Worm (Caenorhabditis elegans) whole organism, young adult: Measurements from ENCODE around the gene otpl-4.

Experiments used
- C06A6.2 ChIP-seq: fragments of 200-800 bp; sonication (Bioruptor generic); conservative IDR thresholded peaks from 2 replicates; pipeline ENCODE4 v1.3.6; 2022; ENCODE audit warnings: missing genetic modification characterization, missing compliant biosample characterization
- C17E4.6 ChIP-seq: fragments of 200-800 bp; sonication (Bioruptor generic); IDR thresholded peaks from 2 replicates; pipeline ENCODE4 v1.3.6; 2022; ENCODE audit warnings: missing genetic modification reagents, missing genetic modification characterization, missing compliant biosample characterization
- F10E7.11 ChIP-seq: sonication (generic microtip); optimal IDR thresholded peaks from 2 replicates; lab custom pipeline; 2017; ENCODE audit warnings: mild to moderate bottlenecking, missing genetic modification characterization, moderate library complexity, missing compliant biosample characterization
- F33H1.4 ChIP-seq: fragments of 200-800 bp; sonication (Bioruptor generic); IDR thresholded peaks from 2 replicates; pipeline ENCODE4 v1.3.6; 2022; ENCODE audit warnings: missing genetic modification reagents, missing genetic modification characterization, missing compliant biosample characterization
- F55B11.4 ChIP-seq: sonication (generic microtip); optimal IDR thresholded peaks from 2 replicates; lab custom pipeline; 2016; ENCODE audit warnings: missing compliant biosample characterization, missing genetic modification characterization, borderline replicate concordance; ENCODE audit not compliant: insufficient read depth
- F57A8.1 ChIP-seq: fragments of 200-800 bp; sonication (Bioruptor generic); optimal IDR thresholded peaks from 2 replicates; lab custom pipeline; 2018; ENCODE audit warnings: mild to moderate bottlenecking, missing genetic modification characterization, moderate library complexity, missing compliant biosample characterization
- F57C9.4 ChIP-seq: sonication (generic microtip); optimal IDR thresholded peaks from 2 replicates; lab custom pipeline; 2017; ENCODE audit warnings: mild to moderate bottlenecking, missing genetic modification characterization, missing compliant biosample characterization
- T07F8.4 ChIP-seq: sonication (generic microtip); optimal IDR thresholded peaks from 2 replicates; lab custom pipeline; 2016; ENCODE audit warnings: mild to moderate bottlenecking, missing genetic modification characterization, moderate library complexity, missing compliant biosample characterization
- Y56A3A.18 ChIP-seq: fragments of 200-800 bp; sonication (Bioruptor generic); IDR thresholded peaks from 2 replicates; pipeline ENCODE4 v1.3.6; 2022; ENCODE audit warnings: missing genetic modification reagents, missing genetic modification characterization, missing compliant biosample characterization
- atf-7 ChIP-seq: sonication (generic microtip); optimal IDR thresholded peaks from 2 replicates; lab custom pipeline; 2017; ENCODE audit warnings: mild to moderate bottlenecking, missing genetic modification characterization, missing compliant biosample characterization
- athp-1 ChIP-seq: sonication (generic microtip); optimal IDR thresholded peaks from 2 replicates; lab custom pipeline; 2017; ENCODE audit warnings: mild to moderate bottlenecking, missing genetic modification characterization, missing compliant biosample characterization
- ceh-91 ChIP-seq: fragments of 200-800 bp; sonication (Bioruptor generic); IDR thresholded peaks from 2 replicates; pipeline ENCODE4 v1.3.6; 2022; ENCODE audit warnings: missing genetic modification reagents, missing genetic modification characterization, missing compliant biosample characterization
- dox-1 ChIP-seq: fragments of 200-800 bp; sonication (Bioruptor generic); IDR thresholded peaks from 2 replicates; pipeline ENCODE4 v1.3.6; 2022; ENCODE audit warnings: missing genetic modification reagents, missing genetic modification characterization, missing compliant biosample characterization
- egl-18 ChIP-seq: fragments of 200-800 bp; sonication (Bioruptor generic); IDR thresholded peaks from 2 replicates; pipeline ENCODE4 v1.3.6; 2022; ENCODE audit warnings: missing genetic modification reagents, missing genetic modification characterization, missing compliant biosample characterization
- egrh-3 ChIP-seq: fragments of 200-800 bp; sonication (Bioruptor generic); IDR thresholded peaks from 2 replicates; pipeline ENCODE4 v1.3.6; 2022; ENCODE audit warnings: missing genetic modification reagents, missing genetic modification characterization, missing compliant biosample characterization
- ekl-4 ChIP-seq: fragments of 200-800 bp; sonication (Bioruptor generic); IDR thresholded peaks from 2 replicates; pipeline ENCODE4 v1.3.6; 2022; ENCODE audit warnings: missing genetic modification reagents, missing genetic modification characterization, missing compliant biosample characterization
- ets-4 ChIP-seq: fragments of 200-800 bp; sonication (Bioruptor generic); optimal IDR thresholded peaks from 2 replicates; lab custom pipeline; 2018; ENCODE audit warnings: mild to moderate bottlenecking, missing genetic modification characterization, missing compliant biosample characterization
- lin-35 ChIP-seq, 3 experiments: fragments of 150-350 bp in 2 of 3; sonication (generic microtip) in 1 of 3; optimal IDR thresholded peaks; 2 replicates each; lab custom pipeline; 2014 to 2018; ENCODE audit warnings: missing biosample characterization in 3 of 3, missing genetic modification characterization in 3 of 3, missing genetic modification reagents in 3 of 3
- lin-54 ChIP-seq: fragments of 200-800 bp; sonication (Bioruptor generic); optimal IDR thresholded peaks from 2 replicates; lab custom pipeline; 2018; ENCODE audit warnings: mild to moderate bottlenecking, missing genetic modification characterization, missing compliant biosample characterization
- lsy-27 ChIP-seq: sonication (generic microtip); optimal IDR thresholded peaks from 2 replicates; lab custom pipeline; 2017; ENCODE audit warnings: missing genetic modification characterization, mild to moderate bottlenecking, missing compliant biosample characterization, antibody characterized with exemption, missing genotype, borderline replicate concordance; ENCODE audit not compliant: insufficient read depth
- madf-10 ChIP-seq: sonication (generic microtip); optimal IDR thresholded peaks from 2 replicates; lab custom pipeline; 2016; ENCODE audit warnings: mild to moderate bottlenecking, missing genetic modification characterization, missing compliant biosample characterization
- madf-3 ChIP-seq: fragments of 200-800 bp; sonication (Bioruptor generic); IDR thresholded peaks from 2 replicates; pipeline ENCODE4 v1.3.6; 2022; ENCODE audit warnings: missing genetic modification reagents, missing genetic modification characterization, missing compliant biosample characterization
- mcd-1 ChIP-seq: fragments of 200-800 bp; sonication (Bioruptor generic); IDR thresholded peaks from 2 replicates; pipeline ENCODE4 v1.3.6; 2022; ENCODE audit warnings: missing genetic modification reagents, missing genetic modification characterization, missing compliant biosample characterization
- mxl-1 ChIP-seq: sonication (generic microtip); optimal IDR thresholded peaks from 2 replicates; lab custom pipeline; 2016; ENCODE audit warnings: missing genetic modification characterization, missing compliant biosample characterization
- nfya-2 ChIP-seq: fragments of 200-800 bp; sonication (Bioruptor generic); IDR thresholded peaks from 2 replicates; pipeline ENCODE4 v1.3.6; 2022; ENCODE audit warnings: missing genetic modification reagents, missing genetic modification characterization, missing compliant biosample characterization
- nfyb-1 ChIP-seq: fragments of 200-800 bp; sonication (Bioruptor generic); IDR thresholded peaks from 2 replicates; pipeline ENCODE4 v1.3.6; 2022; ENCODE audit warnings: missing genetic modification reagents, missing genetic modification characterization, missing compliant biosample characterization
- pbrm-1 ChIP-seq: fragments of 200-800 bp; sonication (Bioruptor generic); IDR thresholded peaks from 2 replicates; pipeline ENCODE4 v1.3.6; 2022; ENCODE audit warnings: missing genetic modification reagents, missing genetic modification characterization, missing compliant biosample characterization
- sea-2 ChIP-seq: fragments of 200-800 bp; sonication (Bioruptor generic); IDR thresholded peaks from 2 replicates; pipeline ENCODE4 v1.3.6; 2022; ENCODE audit warnings: missing genetic modification characterization, missing compliant biosample characterization
- snpc-1.1 ChIP-seq: sonication (generic microtip); optimal IDR thresholded peaks from 2 replicates; lab custom pipeline; 2017; ENCODE audit warnings: missing genetic modification characterization, mild to moderate bottlenecking, missing compliant biosample characterization, antibody characterized with exemption, moderate library complexity, missing genotype, missing genetic modification reagents; ENCODE audit not compliant: insufficient read depth
- snpc-3.4 ChIP-seq: sonication (generic microtip); optimal IDR thresholded peaks from 2 replicates; lab custom pipeline; 2017; ENCODE audit warnings: missing genetic modification characterization, mild to moderate bottlenecking, missing compliant biosample characterization, antibody characterized with exemption, moderate library complexity, missing genotype, missing genetic modification reagents
- snpc-4 ChIP-seq, 5 experiments: fragments of 150-350 bp in 1 of 5; sonication (generic microtip) in 4 of 5; optimal IDR thresholded peaks; 2 replicates each; lab custom pipeline; 2014 to 2018; ENCODE audit warnings: missing genetic modification characterization in 5 of 5, missing biosample characterization in 3 of 5, antibody characterized with exemption in 2 of 5, mild to moderate bottlenecking in 2 of 5, missing compliant biosample characterization in 2 of 5, missing genotype in 2 of 5, moderate library complexity in 2 of 5, missing genetic modification reagents in 1 of 5
- somi-1 ChIP-seq: fragments of 200-800 bp; sonication (Bioruptor generic); optimal IDR thresholded peaks from 2 replicates; lab custom pipeline; 2018; ENCODE audit warnings: mild to moderate bottlenecking, missing genetic modification characterization, missing compliant biosample characterization
- unc-130 ChIP-seq: sonication (generic microtip); optimal IDR thresholded peaks from 2 replicates; lab custom pipeline; 2016; ENCODE audit warnings: missing genetic modification reagents, missing genetic modification characterization, missing compliant biosample characterization
- xnd-1 ChIP-seq: sonication (generic microtip); optimal IDR thresholded peaks from 2 replicates; lab custom pipeline; 2016; ENCODE audit warnings: missing genotype, missing genetic modification reagents, missing genetic modification characterization, missing compliant biosample characterization
- zfh-2 ChIP-seq: fragments of 200-800 bp; sonication (Bioruptor generic); conservative IDR thresholded peaks from 2 replicates; pipeline ENCODE4 v1.3.6; 2022; ENCODE audit warnings: missing genetic modification reagents, missing genetic modification characterization, missing compliant biosample characterization
- ztf-25 ChIP-seq: fragments of 200-800 bp; sonication (Bioruptor generic); IDR thresholded peaks from 2 replicates; pipeline ENCODE4 v1.3.6; 2022; ENCODE audit warnings: missing genetic modification reagents, missing genetic modification characterization, missing compliant biosample characterization
- ztf-28 ChIP-seq: fragments of 200-800 bp; sonication (Bioruptor generic); IDR thresholded peaks from 2 replicates; pipeline ENCODE4 v1.3.6; 2022; ENCODE audit warnings: missing genetic modification reagents, missing genetic modification characterization, missing compliant biosample characterization

Gene otpl-4

ce11 chrV:8545531-8546224 is 8.5 kb downstream of the otpl-4 start, which contains the start of the genes slc-17.8 and asns-1:
Gene slc-17.8, minus strand, starts transcription at chrV:8545581.
Gene asns-1, plus strand, starts transcription at chrV:8546174.
- TF ChIP-seq egrh-3 (GFP tag; lab: Robert Waterston, UW): peak; percentile 69; the same call in 1 of the 2 replicates
- peak; percentile 11 for TF ChIP-seq F57A8.1
- TF ChIP-seq ets-4 (GFP tag; lab: Kevin White, UChicago): no peak
- no peak for TF ChIP-seq mxl-1 (tag; lab: Kevin White, UChicago)
- peak; percentile 84 for TF ChIP-seq zfh-2
- TF ChIP-seq C06A6.2: no peak
- TF ChIP-seq lsy-27 (tag; lab: Kevin White, UChicago): no peak

DNA sequence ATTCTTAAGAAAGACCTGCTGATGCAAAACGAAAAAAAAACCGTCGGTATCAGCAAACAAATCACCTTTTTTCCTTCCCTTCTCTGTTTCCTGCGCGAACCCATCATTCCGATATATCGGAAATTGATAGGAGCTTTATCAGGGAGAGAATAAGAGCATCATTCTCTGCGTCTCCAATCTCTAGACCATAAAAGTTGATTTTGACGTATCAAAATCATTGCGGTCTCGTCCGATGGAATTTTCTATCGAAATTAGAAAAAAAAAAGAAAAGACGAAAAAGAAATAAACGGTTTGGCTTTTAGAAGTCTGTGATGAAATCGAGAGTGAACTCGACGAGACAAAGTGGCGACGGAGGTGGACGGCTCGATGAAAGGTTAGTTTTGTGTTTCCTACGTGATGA is 11.9 kb downstream of the otpl-4 start, which contains the start of gene stdh-4:
TSS of gene stdh-4 (plus strand) at position 301 of the 400 bp plus-strand sequence.
- TF ChIP-seq sea-2 (GFP tag; lab: Robert Waterston, UW): no peak
- TF ChIP-seq atf-7 (tag; lab: Kevin White, UChicago): no peak
- no peak for TF ChIP-seq pbrm-1 (GFP tag; lab: Robert Waterston, UW)

DNA sequence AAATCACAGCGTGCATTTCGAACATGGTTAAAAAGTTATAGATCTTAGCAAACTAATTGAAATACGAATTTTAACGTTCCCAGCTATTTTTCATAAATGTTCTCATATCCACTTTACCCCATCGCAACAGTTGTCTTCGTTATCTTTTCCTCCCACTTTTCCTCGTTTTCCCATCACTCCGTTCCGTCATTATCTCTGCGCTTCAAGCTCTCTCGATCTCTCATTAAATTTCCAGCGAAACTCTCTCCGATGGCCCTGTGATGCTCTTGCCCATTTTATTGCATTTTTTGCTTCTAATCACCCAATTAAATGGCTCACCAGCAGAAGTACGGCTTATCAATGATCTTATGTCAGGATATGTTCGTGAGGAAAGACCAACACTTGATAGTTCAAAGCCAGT is 15.3 kb downstream of the otpl-4 start, which contains the start of gene acr-15:
TSS of gene acr-15 (plus strand) at position 236 of the 400 bp plus-strand sequence.
- TF ChIP-seq madf-3 (0 out of 2 replicates have a peak, but pooled peaks have one; percentile 44), egl-18 (GFP tag; lab: Robert Waterston, UW) (no peak)

DNA sequence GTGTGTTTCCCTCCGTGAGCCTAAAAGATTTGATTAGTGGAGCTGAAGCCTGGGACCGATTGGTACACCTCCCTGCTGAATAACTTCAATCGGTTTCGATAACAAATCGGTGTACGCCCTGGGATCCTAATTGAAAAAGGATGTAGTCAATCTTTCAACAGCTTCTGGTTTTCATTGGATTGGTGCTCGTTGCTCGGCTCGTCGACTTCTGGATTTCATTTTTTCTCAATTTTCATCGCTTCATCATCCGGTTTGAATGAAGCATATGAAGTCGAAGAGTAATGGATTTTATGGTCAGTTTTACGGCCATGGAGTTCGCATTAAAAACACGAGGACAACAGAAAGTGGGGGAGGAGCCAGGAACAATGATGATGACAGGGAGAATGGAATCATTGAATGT is 18.8 kb downstream of the otpl-4 start:
- TF ChIP-seq xnd-1 (tag; lab: Kevin White, UChicago): no peak
- no peak for TF ChIP-seq F57C9.4 (tag; lab: Kevin White, UChicago)
- TF ChIP-seq nfyb-1 (GFP tag; lab: Robert Waterston, UW): no peak
- TF ChIP-seq madf-10 (tag; lab: Kevin White, UChicago): no peak
- no peak for TF ChIP-seq dox-1 (GFP tag; lab: Robert Waterston, UW)
- TF ChIP-seq F55B11.4 (tag; lab: Kevin White, UChicago): no peak
- no peak for TF ChIP-seq snpc-1.1
- no peak for TF ChIP-seq T07F8.4 (tag; lab: Kevin White, UChicago)
- TF ChIP-seq athp-1: no peak
- no peak for TF ChIP-seq mcd-1
- TF ChIP-seq Y56A3A.18: no peak
- no peak for TF ChIP-seq lsy-27 (tag; lab: Kevin White, UChicago)
- no peak for TF ChIP-seq F33H1.4 (GFP tag; lab: Robert Waterston, UW)
- TF ChIP-seq ekl-4 (GFP tag; lab: Robert Waterston, UW): no peak

ce11 chrV:8558826-8559225 is 21.7 kb downstream of the otpl-4 start:
- TF ChIP-seq snpc-1.1 (peak; percentile 35), snpc-4 (GFP tag; optimal IDR thresholded peaks at IDR 0.05; lab: Kevin White, UChicago) (peak; percentile 27), snpc-4 (tag; optimal IDR thresholded peaks at IDR 0.05; lab: Kevin White, UChicago) (peak in 3 of 4 experiments; percentile 38 to 94 (median 86)), snpc-3.4 (tag; lab: Kevin White, UChicago) (peak; percentile 6)

- TF ChIP-seq ztf-28 (GFP tag; lab: Robert Waterston, UW) (no peak), C06A6.2 (no peak), unc-130 (GFP tag; lab: Kevin White, UChicago) (no peak), lin-54 (GFP tag; lab: Kevin White, UChicago) (no peak), somi-1 (GFP tag; lab: Kevin White, UChicago) (no peak), snpc-4 (GFP tag; optimal IDR thresholded peaks at IDR 0.05; lab: Kevin White, UChicago) (no peak), snpc-4 (tag; optimal IDR thresholded peaks at IDR 0.05; lab: Kevin White, UChicago) (no peak), F55B11.4 (tag; lab: Kevin White, UChicago) (no peak), ztf-25 (GFP tag; lab: Robert Waterston, UW) (no peak), ceh-91 (no peak), dox-1 (GFP tag; lab: Robert Waterston, UW) (no peak), F10E7.11 (tag; lab: Kevin White, UChicago) (no peak), lin-35 (GFP tag; optimal IDR thresholded peaks at IDR 0.05; lab: Kevin White, UChicago) (no peak), C17E4.6 (GFP tag; lab: Robert Waterston, UW) (no peak), nfya-2 (GFP tag; lab: Robert Waterston, UW) (no peak)
Measured at ce11 chrV:8560916-8561315, 23.8 kb downstream of the otpl-4 start, which contains the start of gene acr-16. Gene acr-16, plus strand, starts transcription at chrV:8561216.
